Worm (Caenorhabditis elegans) whole organism, L2 larva: ENCODE results near the gene klp-12.
A peak's percentile ranks its signal among the peaks of the same experiment; 100 is the strongest.

Experiments
- C34F6.9 ChIP-seq: fragments of 150-350 bp; optimal IDR thresholded peaks from 2 replicates; lab custom pipeline; 2014; ENCODE audit warnings: missing biosample characterization, missing genetic modification characterization
- F13H6.1 ChIP-seq: sonication (generic microtip); optimal IDR thresholded peaks from 2 replicates; lab custom pipeline; 2016; ENCODE audit warnings: missing genetic modification characterization, missing compliant biosample characterization
- ZK546.5 ChIP-seq: sonication (generic microtip); optimal IDR thresholded peaks from 2 replicates; lab custom pipeline; 2017; ENCODE audit warnings: missing biosample characterization, missing genetic modification characterization
- alr-1 ChIP-seq: fragments of 150-350 bp; optimal IDR thresholded peaks from 2 replicates; lab custom pipeline; 2014; ENCODE audit warnings: missing biosample characterization, missing genetic modification characterization
- aly-2 ChIP-seq: fragments of 150-350 bp; optimal IDR thresholded peaks from 2 replicates; lab custom pipeline; 2014; ENCODE audit warnings: missing biosample characterization, missing genetic modification characterization
- ama-1 ChIP-seq: fragments of 150-350 bp; optimal IDR thresholded peaks from 2 replicates; lab custom pipeline; 2018; ENCODE audit warnings: inconsistent platforms
- blmp-1 ChIP-seq: sonication (generic microtip); optimal IDR thresholded peaks from 2 replicates; lab custom pipeline; 2017; ENCODE audit warnings: missing genetic modification characterization, mild to moderate bottlenecking, missing compliant biosample characterization, antibody characterized with exemption, moderate library complexity; ENCODE audit not compliant: insufficient read depth
- ceh-16 ChIP-seq: fragments of 150-350 bp; optimal IDR thresholded peaks from 2 replicates; lab custom pipeline; 2014; ENCODE audit warnings: missing biosample characterization, missing genetic modification characterization
- crh-2 ChIP-seq: sonication (generic microtip); optimal IDR thresholded peaks from 2 replicates; lab custom pipeline; 2017; ENCODE audit warnings: missing biosample characterization, missing genetic modification characterization
- elt-1 ChIP-seq: fragments of 150-350 bp; optimal IDR thresholded peaks from 2 replicates; lab custom pipeline; 2014; ENCODE audit warnings: missing biosample characterization, missing genetic modification characterization
- elt-3 ChIP-seq: sonication (generic microtip); optimal IDR thresholded peaks from 2 replicates; lab custom pipeline; 2017; ENCODE audit warnings: missing biosample characterization, missing genetic modification characterization
- fos-1 ChIP-seq: fragments of 150-350 bp; optimal IDR thresholded peaks from 2 replicates; lab custom pipeline; 2014; ENCODE audit warnings: missing biosample characterization, missing genetic modification characterization
- lin-11 ChIP-seq: fragments of 150-350 bp; sonication (generic microtip); optimal IDR thresholded peaks from 2 replicates; lab custom pipeline; 2014; ENCODE audit warnings: missing biosample characterization, missing genetic modification characterization, inconsistent platforms, mixed read lengths
- lin-13 ChIP-seq: fragments of 150-350 bp; optimal IDR thresholded peaks from 2 replicates; lab custom pipeline; 2014; ENCODE audit warnings: missing biosample characterization, missing genetic modification reagents, missing genetic modification characterization
- lsy-2 ChIP-seq, 2 experiments: fragments of 150-350 bp in 1 of 2; sonication (generic microtip) in 1 of 2; optimal IDR thresholded peaks; 2 replicates each; lab custom pipeline; 2014 to 2017; ENCODE audit warnings: missing biosample characterization in 2 of 2, missing genetic modification characterization in 2 of 2
- mbf-1 ChIP-seq: sonication (generic microtip); optimal IDR thresholded peaks from 2 replicates; lab custom pipeline; 2017; ENCODE audit warnings: missing biosample characterization, missing genetic modification characterization
- mdl-1 ChIP-seq, 2 experiments: fragments of 150-350 bp in 1 of 2; sonication (generic microtip) in 1 of 2; optimal IDR thresholded peaks; 2 replicates each; lab custom pipeline; 2017; ENCODE audit warnings: missing biosample characterization in 2 of 2, missing genetic modification characterization in 2 of 2
- nhr-10 ChIP-seq: sonication (generic microtip); optimal IDR thresholded peaks from 2 replicates; lab custom pipeline; 2017; ENCODE audit warnings: missing biosample characterization, missing genetic modification characterization
- nhr-11 ChIP-seq: fragments of 150-350 bp; optimal IDR thresholded peaks from 2 replicates; lab custom pipeline; 2014; ENCODE audit warnings: missing biosample characterization, missing genetic modification characterization
- nhr-129 ChIP-seq: fragments of 150-350 bp; optimal IDR thresholded peaks from 2 replicates; lab custom pipeline; 2014; ENCODE audit warnings: missing biosample characterization, missing genetic modification characterization
- nhr-21 ChIP-seq: fragments of 150-350 bp; optimal IDR thresholded peaks from 2 replicates; lab custom pipeline; 2014; ENCODE audit warnings: missing biosample characterization, missing genetic modification characterization
- nhr-237 ChIP-seq: fragments of 150-350 bp; optimal IDR thresholded peaks from 2 replicates; lab custom pipeline; 2014; ENCODE audit warnings: missing biosample characterization, missing genetic modification characterization
- nhr-25 ChIP-seq: fragments of 150-350 bp; sonication (generic microtip); optimal IDR thresholded peaks from 3 replicates; lab custom pipeline; 2014; ENCODE audit warnings: missing biosample characterization, missing genetic modification characterization
- nhr-6 ChIP-seq: fragments of 150-350 bp; optimal IDR thresholded peaks from 2 replicates; lab custom pipeline; 2014; ENCODE audit warnings: missing biosample characterization, missing genetic modification characterization
- nhr-77 ChIP-seq: fragments of 150-350 bp; optimal IDR thresholded peaks from 2 replicates; lab custom pipeline; 2014; ENCODE audit warnings: missing biosample characterization, missing genetic modification characterization
- peb-1 ChIP-seq: fragments of 150-350 bp; optimal IDR thresholded peaks from 2 replicates; lab custom pipeline; 2014; ENCODE audit warnings: missing biosample characterization, missing genetic modification characterization
- sma-3 ChIP-seq: sonication (generic microtip); optimal IDR thresholded peaks from 2 replicates; lab custom pipeline; 2016; ENCODE audit warnings: missing genetic modification reagents, missing genetic modification characterization, missing compliant biosample characterization
- sma-9 ChIP-seq, 2 experiments: fragments of 150-350 bp in 1 of 2; sonication (generic microtip) in 1 of 2; optimal IDR thresholded peaks; 2 replicates each; lab custom pipeline; 2014 to 2016; ENCODE audit warnings: missing genetic modification characterization in 2 of 2, mild to moderate bottlenecking in 1 of 2, missing biosample characterization in 1 of 2, missing compliant biosample characterization in 1 of 2, missing genetic modification reagents in 1 of 2, moderate library complexity in 1 of 2
- snpc-4 ChIP-seq: fragments of 150-350 bp; optimal IDR thresholded peaks from 2 replicates; lab custom pipeline; 2014; ENCODE audit warnings: missing biosample characterization, missing genetic modification characterization
- unc-55 ChIP-seq: fragments of 150-350 bp; sonication (generic microtip); optimal IDR thresholded peaks from 3 replicates; lab custom pipeline; 2014; ENCODE audit warnings: missing biosample characterization, missing genetic modification reagents, missing genetic modification characterization
- unc-62 ChIP-seq: fragments of 150-350 bp; optimal IDR thresholded peaks from 2 replicates; lab custom pipeline; 2014; ENCODE audit warnings: missing biosample characterization, missing genetic modification reagents, missing genetic modification characterization
- zag-1 ChIP-seq: fragments of 150-350 bp; optimal IDR thresholded peaks from 2 replicates; lab custom pipeline; 2014; ENCODE audit warnings: missing biosample characterization, missing genetic modification characterization
- ztf-1 ChIP-seq: fragments of 200-800 bp; sonication (Bioruptor generic); conservative IDR thresholded peaks from 2 replicates; pipeline ENCODE4 v1.3.6; 2022; ENCODE audit warnings: missing genetic modification characterization, missing compliant biosample characterization
- ztf-4 ChIP-seq: fragments of 150-350 bp; optimal IDR thresholded peaks from 2 replicates; lab custom pipeline; 2014; ENCODE audit warnings: missing biosample characterization, missing genetic modification characterization

Gene klp-12

DNA sequence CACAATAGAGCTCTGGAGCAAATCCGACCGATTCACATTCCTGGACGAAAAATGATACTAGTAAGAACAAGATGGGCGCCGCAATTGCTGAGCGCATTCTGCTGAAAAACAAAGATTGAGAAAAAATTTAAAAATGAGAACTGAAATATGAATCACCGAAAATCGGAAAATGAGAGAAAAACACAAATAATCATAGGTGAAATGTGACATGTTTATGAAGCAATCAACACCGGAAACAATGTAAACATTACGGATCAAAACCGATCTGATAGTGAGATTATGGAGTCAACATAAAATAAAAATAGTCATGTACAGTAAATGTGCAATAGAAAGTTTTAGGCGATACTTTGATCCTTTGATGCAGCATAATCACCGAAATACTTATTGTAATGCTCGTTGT lies 45.8 kb downstream of the klp-12 start, which contains the start of gene dnj-2:
TSS of gene dnj-2 (minus strand) at position 101 of the 400 bp plus-strand sequence.
- TF ChIP-seq mdl-1 (tag; optimal IDR thresholded peaks at IDR 0.05; lab: Kevin White, UChicago), result no peak
- no peak for TF ChIP-seq ceh-16 (tag; lab: Kevin White, UChicago)
- no peak for TF ChIP-seq nhr-237
- no peak for TF ChIP-seq ama-1 (lab: Kevin White, UChicago)
- TF ChIP-seq alr-1 (tag; lab: Kevin White, UChicago), result no peak

DNA sequence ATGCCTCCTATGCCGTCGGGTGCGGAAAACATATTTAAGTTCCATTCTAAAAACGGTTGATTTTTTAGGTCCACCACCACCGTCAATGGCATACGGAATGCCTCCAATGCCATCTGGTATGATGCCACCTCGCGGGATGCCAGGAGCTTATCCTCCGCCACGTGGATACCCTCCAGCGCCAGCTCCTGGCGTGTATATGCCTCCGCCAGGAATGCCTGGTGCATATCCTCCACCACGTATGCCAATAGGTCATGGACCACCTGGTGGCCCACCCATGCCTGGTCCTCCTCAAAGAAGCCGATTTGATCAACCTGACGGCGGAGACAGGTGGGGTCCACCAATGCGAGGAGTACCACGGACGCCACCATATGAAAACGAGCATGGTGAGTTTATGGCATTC lies 48.2 kb downstream of the klp-12 start:
- no peak for TF ChIP-seq C34F6.9
- TF ChIP-seq ceh-16 (tag; lab: Kevin White, UChicago), result no peak
- no peak for TF ChIP-seq crh-2 (tag; lab: Kevin White, UChicago)
- TF ChIP-seq nhr-6 (tag; lab: Kevin White, UChicago), result no peak
- TF ChIP-seq F13H6.1 (tag; lab: Kevin White, UChicago), result no peak
- TF ChIP-seq nhr-21 (tag; lab: Kevin White, UChicago), result no peak
- TF ChIP-seq snpc-4 (tag; lab: Kevin White, UChicago), result no peak
- no peak for TF ChIP-seq mbf-1 (tag; lab: Kevin White, UChicago)
- no peak for TF ChIP-seq lsy-2 (tag; optimal IDR thresholded peaks at IDR 0.05; lab: Kevin White, UChicago)
- TF ChIP-seq mdl-1 (tag; optimal IDR thresholded peaks at IDR 0.05; lab: Kevin White, UChicago), result no peak
- TF ChIP-seq nhr-237, result no peak
- no peak for TF ChIP-seq ztf-1 (GFP tag; lab: Robert Waterston, UW)
- TF ChIP-seq nhr-25 (tag; lab: Kevin White, UChicago), result no peak
- no peak for TF ChIP-seq blmp-1 (tag; lab: Kevin White, UChicago)
- no peak for TF ChIP-seq nhr-77 (tag; lab: Kevin White, UChicago)
- TF ChIP-seq unc-62 (GFP tag; lab: Kevin White, UChicago), result no peak
- no peak for TF ChIP-seq elt-3 (tag; lab: Kevin White, UChicago)
- TF ChIP-seq ZK546.5 (tag; lab: Kevin White, UChicago), result no peak

DNA sequence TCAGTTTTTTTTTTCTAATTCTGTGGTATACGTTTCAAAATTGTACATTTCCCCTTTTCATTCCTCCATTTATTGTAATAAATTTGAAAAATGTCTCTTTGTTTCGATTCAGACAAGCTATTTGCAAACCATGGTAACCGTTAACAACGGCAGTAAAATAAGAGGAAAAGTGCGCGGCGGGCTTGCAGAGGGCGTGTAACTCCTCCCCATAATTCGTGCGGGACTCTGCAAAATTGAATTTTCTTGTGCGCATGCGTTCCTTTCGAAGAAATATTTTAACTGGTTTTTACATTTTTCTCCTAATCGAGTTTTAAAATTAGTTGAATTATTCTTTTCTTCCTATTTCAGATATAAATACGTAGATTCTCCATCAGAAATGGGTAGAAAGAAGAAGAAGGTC lies 49.0 kb downstream of the klp-12 start, which contains the start of gene znf-207:
TSS of gene znf-207 (plus strand) at position 349 of the 400 bp plus-strand sequence.
- TF ChIP-seq nhr-11 (tag; lab: Kevin White, UChicago) (no peak), fos-1 (tag; lab: Kevin White, UChicago) (peak; percentile 4), lin-13 (GFP tag; lab: Kevin White, UChicago) (peak; percentile 41), ztf-1 (GFP tag; lab: Robert Waterston, UW) (no peak), crh-2 (tag; lab: Kevin White, UChicago) (peak; percentile 6), F13H6.1 (tag; lab: Kevin White, UChicago) (peak; percentile 43), C34F6.9 (peak; percentile 57), nhr-129 (tag; lab: Kevin White, UChicago) (peak; percentile 43), sma-9 (GFP tag; optimal IDR thresholded peaks at IDR 0.05; lab: Kevin White, UChicago) (peak; percentile 27), sma-9 (tag; optimal IDR thresholded peaks at IDR 0.05; lab: Kevin White, UChicago) (no peak), unc-55 (peak; percentile 56), lsy-2 (tag; optimal IDR thresholded peaks at IDR 0.05; lab: Kevin White, UChicago) (peak in 1 of 2 experiments; percentile 49)

DNA sequence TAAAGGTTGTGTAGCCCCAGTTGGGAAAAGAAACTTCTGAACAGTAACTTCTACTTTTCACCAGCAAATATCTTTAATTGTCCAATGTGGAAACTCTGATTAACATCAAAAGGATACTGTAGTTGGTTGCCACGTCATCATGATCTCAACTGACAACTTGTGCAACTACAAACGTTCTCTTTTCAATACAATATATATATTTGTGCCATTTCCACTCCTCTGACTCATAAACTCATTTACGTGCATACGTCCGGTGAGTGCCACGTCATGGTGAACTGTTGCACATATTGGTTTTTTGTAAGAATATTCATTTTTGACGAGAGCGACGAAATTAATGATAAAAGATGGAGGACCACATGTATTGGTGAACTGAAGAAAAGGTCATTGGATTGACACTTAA lies 51.9 kb downstream of the klp-12 start:
- TF ChIP-seq zag-1 (tag; lab: Kevin White, UChicago), result no peak
- TF ChIP-seq lin-13 (GFP tag; lab: Kevin White, UChicago), result no peak
- no peak for TF ChIP-seq nhr-10 (tag; lab: Kevin White, UChicago)
- TF ChIP-seq lin-11 (tag; lab: Kevin White, UChicago), result no peak
- TF ChIP-seq ama-1 (lab: Kevin White, UChicago), result no peak
- no peak for TF ChIP-seq snpc-4 (tag; lab: Kevin White, UChicago)
- no peak for TF ChIP-seq sma-3
- TF ChIP-seq aly-2 (tag; lab: Kevin White, UChicago), result no peak
- no peak for TF ChIP-seq nhr-129 (tag; lab: Kevin White, UChicago)
- TF ChIP-seq unc-62 (GFP tag; lab: Kevin White, UChicago), result no peak
- no peak for TF ChIP-seq peb-1
- no peak for TF ChIP-seq elt-1 (tag; lab: Kevin White, UChicago)
- TF ChIP-seq mdl-1 (tag; optimal IDR thresholded peaks at IDR 0.05; lab: Kevin White, UChicago), result no peak
- no peak for TF ChIP-seq sma-9 (GFP tag; optimal IDR thresholded peaks at IDR 0.05; lab: Kevin White, UChicago)
- TF ChIP-seq sma-9 (tag; optimal IDR thresholded peaks at IDR 0.05; lab: Kevin White, UChicago), result no peak
- TF ChIP-seq nhr-77 (tag; lab: Kevin White, UChicago), result no peak
- TF ChIP-seq ztf-4 (tag; lab: Kevin White, UChicago), result no peak
- TF ChIP-seq alr-1 (tag; lab: Kevin White, UChicago), result no peak
- TF ChIP-seq, all 48 proteins: peak for 0
